Worm (Caenorhabditis elegans) whole organism, late embryonic: ENCODE data around the gene irld-67.

ENCODE experiments used
- C08G9.2 ChIP-seq: sonication (generic microtip); optimal IDR thresholded peaks from 2 replicates; lab custom pipeline; 2016; ENCODE audit warnings: mild to moderate bottlenecking, missing genetic modification characterization, moderate library complexity, missing compliant biosample characterization
- ceh-18 ChIP-seq: sonication (generic microtip); optimal IDR thresholded peaks from 2 replicates; lab custom pipeline; 2016; ENCODE audit warnings: missing genetic modification characterization, missing compliant biosample characterization
- ceh-24 ChIP-seq: sonication (generic microtip); optimal IDR thresholded peaks from 2 replicates; lab custom pipeline; 2016; ENCODE audit warnings: mild to moderate bottlenecking, missing genetic modification characterization, missing compliant biosample characterization
- ceh-48 ChIP-seq: sonication (generic microtip); optimal IDR thresholded peaks from 2 replicates; lab custom pipeline; 2016; ENCODE audit warnings: missing genetic modification characterization, inconsistent platforms, missing compliant biosample characterization
- che-1 ChIP-seq: sonication (generic microtip); optimal IDR thresholded peaks from 2 replicates; lab custom pipeline; 2016; ENCODE audit warnings: mild to moderate bottlenecking, missing genetic modification characterization, missing compliant biosample characterization
- dve-1 ChIP-seq: sonication (generic microtip); optimal IDR thresholded peaks from 2 replicates; lab custom pipeline; 2017; ENCODE audit warnings: antibody characterized with exemption, mild to moderate bottlenecking, missing genetic modification characterization, missing compliant biosample characterization
- elt-2 ChIP-seq: sonication (generic microtip); optimal IDR thresholded peaks from 2 replicates; lab custom pipeline; 2016; ENCODE audit warnings: missing genetic modification reagents, missing genetic modification characterization, missing compliant biosample characterization
- pha-4 ChIP-seq: fragments of 150-350 bp; optimal IDR thresholded peaks from 2 replicates; lab custom pipeline; 2018; ENCODE audit warnings: missing biosample characterization, missing genetic modification reagents, missing genetic modification characterization
- pqm-1 ChIP-seq: sonication (generic microtip); optimal IDR thresholded peaks from 2 replicates; lab custom pipeline; 2016; ENCODE audit warnings: missing genetic modification characterization, missing compliant biosample characterization
- rnt-1 ChIP-seq: sonication (generic microtip); optimal IDR thresholded peaks from 2 replicates; lab custom pipeline; 2016; ENCODE audit warnings: missing genetic modification characterization, missing compliant biosample characterization

DNA sequence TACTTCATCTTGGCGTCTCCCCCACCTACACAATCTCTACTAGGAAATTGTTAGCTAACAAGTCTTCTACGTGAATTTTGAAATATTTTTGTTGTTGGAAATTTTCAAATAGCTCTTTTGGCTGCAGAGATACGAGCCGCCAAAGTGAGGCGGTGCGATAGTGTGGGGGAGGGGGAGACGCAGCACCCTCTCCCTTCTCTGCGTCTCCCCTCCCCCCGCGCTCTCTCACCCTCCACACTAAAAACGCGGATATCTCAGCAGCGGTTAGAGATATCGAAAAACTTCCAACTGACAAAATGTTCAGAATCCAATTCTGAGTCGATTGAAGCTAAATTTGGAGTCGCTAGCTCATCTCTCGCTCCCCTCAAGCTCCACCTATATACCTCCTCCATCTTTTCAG is 9.2 kb downstream of the irld-67 start:
- TF ChIP-seq pqm-1 (no peak), rnt-1 (tag; lab: Kevin White, UChicago) (no peak), che-1 (no peak), dve-1 (tag; lab: Kevin White, UChicago) (no peak), pha-4 (tag; lab: Kevin White, UChicago) (no peak), ceh-24 (tag; lab: Kevin White, UChicago) (no peak), elt-2 (tag; lab: Kevin White, UChicago) (no peak), ceh-18 (tag; lab: Kevin White, UChicago) (no peak), ceh-48 (tag; lab: Kevin White, UChicago) (no peak), C08G9.2 (tag; lab: Kevin White, UChicago) (no peak)
